Fruit fly (Drosophila melanogaster): ENCODE data around the gene CG7049.

Gene CG7049

dm6 chr3L:203536-204135 lies 27.6 kb upstream of the CG7049 start, which contains the start of gene NitFhit (continued):
- peak; percentile 48; the same call in 1 of the 3 replicates for TF ChIP-seq row (GFP tag; IDR thresholded peaks at IDR 0.05)
- peak; percentile 52 for TF ChIP-seq nom (GFP tag; optimal IDR thresholded peaks at IDR 0.05)
- TF ChIP-seq chinmo (GFP tag; IDR thresholded peaks at IDR 0.05; ENCODE audit: partially characterized antibody): no peak
- TF ChIP-seq CG30403 (GFP tag; optimal IDR thresholded peaks at IDR 0.05): no peak
- TF ChIP-seq Fer2 (tag; optimal IDR thresholded peaks at IDR 0.05): no peak
- TF ChIP-seq stwl (tag; optimal IDR thresholded peaks at IDR 0.05): peak; percentile 31
- peak in 1 of 2 experiments; percentile 73 for TF ChIP-seq crp (GFP tag; optimal IDR thresholded peaks at IDR 0.05)
- peak in 1 of 2 experiments; percentile 18 for TF ChIP-seq Trl (optimal IDR thresholded peaks at IDR 0.05)
- no peak for TF ChIP-seq Trl (GFP tag; optimal IDR thresholded peaks at IDR 0.05)
- TF ChIP-seq CG4617 (GFP tag; optimal IDR thresholded peaks at IDR 0.05; ENCODE audit: borderline replicate concordance): peak; percentile 34
- peak; percentile 66 for TF ChIP-seq YL-1 (GFP tag; optimal IDR thresholded peaks at IDR 0.05)
- TF ChIP-seq CG34376 (GFP tag; optimal IDR thresholded peaks at IDR 0.05): peak; percentile 39
- TF ChIP-seq otp (GFP tag; IDR thresholded peaks at IDR 0.05): no peak
- TF ChIP-seq NFAT (GFP tag; IDR thresholded peaks at IDR 0.05): peak; percentile 45; the same call in 1 of the 2 replicates
- TF ChIP-seq CG8290 (GFP tag; optimal IDR thresholded peaks at IDR 0.05): no peak
- TF ChIP-seq CG8290 (tag; optimal IDR thresholded peaks at IDR 0.05): peak in 1 of 2 experiments; percentile 17
- peak; percentile 7 for TF ChIP-seq CG15514 (GFP tag; optimal IDR thresholded peaks at IDR 0.05)
- peak; percentile 34 for TF ChIP-seq B-H2 (GFP tag; optimal IDR thresholded peaks at IDR 0.05)
- TF ChIP-seq NC2α (GFP tag; optimal IDR thresholded peaks at IDR 0.05): no peak
- peak; percentile 6 for TF ChIP-seq BEAF-32 (GFP tag; optimal IDR thresholded peaks at IDR 0.05)
- peak; percentile 46 for TF ChIP-seq MESR4 (GFP tag; optimal IDR thresholded peaks at IDR 0.05)
- peak; percentile 13 for TF ChIP-seq Ets97D (GFP tag; optimal IDR thresholded peaks at IDR 0.05)
- peak; percentile 100 for TF ChIP-seq CG14710 (tag; optimal IDR thresholded peaks at IDR 0.05)
- TF ChIP-seq danr (GFP tag; IDR thresholded peaks at IDR 0.05): no peak
- peak; percentile 8 for TF ChIP-seq CG10543 (GFP tag; optimal IDR thresholded peaks at IDR 0.05)
- peak; percentile 75 for TF ChIP-seq CG1603 (tag; optimal IDR thresholded peaks at IDR 0.05)
- TF ChIP-seq CG15601 (tag; optimal IDR thresholded peaks at IDR 0.05): no peak
- TF ChIP-seq bsh (GFP tag; optimal IDR thresholded peaks at IDR 0.05): peak in 1 of 2 experiments; percentile 21
- no peak for TF ChIP-seq stc (GFP tag; IDR thresholded peaks at IDR 0.05)
- TF ChIP-seq grn (GFP tag; optimal IDR thresholded peaks at IDR 0.05): peak; percentile 91
- TF ChIP-seq Sox100B (GFP tag; optimal IDR thresholded peaks at IDR 0.05): no peak
- peak; percentile 2 for TF ChIP-seq Xbp1 (GFP tag; optimal IDR thresholded peaks at IDR 0.05)
- TF ChIP-seq Sin3A (optimal IDR thresholded peaks at IDR 0.05): peak; percentile 31
- TF ChIP-seq CHES-1-like (GFP tag; optimal IDR thresholded peaks at IDR 0.05): peak; percentile 5
- TF ChIP-seq MBD-R2 (GFP tag; IDR thresholded peaks at IDR 0.05): peak; percentile 72
- TF ChIP-seq mirr (GFP tag; optimal IDR thresholded peaks at IDR 0.05): peak; percentile 10
- TF ChIP-seq Gsc (GFP tag; IDR thresholded peaks at IDR 0.05): no peak
- TF ChIP-seq ind (GFP tag; optimal IDR thresholded peaks at IDR 0.05): no peak
- no peak for TF ChIP-seq CG10979 (tag; optimal IDR thresholded peaks at IDR 0.05)
